Worm (Caenorhabditis elegans): ENCODE data around the gene snpc-3.1.
"Not testable (repeated sequence)": the region's sequence is repeated elsewhere in the genome, so short reads cannot be mapped to it uniquely, and the experiment has no call there.

The snpc-3.1 gene

ce11 chrIV:5469739-5470138 lies 16.3 kb downstream of the snpc-3.1 start, which contains the start of gene rme-2 (continued):
- TF ChIP-seq F37B4.10 (GFP tag; IDR thresholded peaks at IDR 0.05), result no peak
- peak; percentile 98 for TF ChIP-seq xnd-1 (tag; optimal IDR thresholded peaks at IDR 0.05)
- TF ChIP-seq ccch-3 (GFP tag; optimal IDR thresholded peaks at IDR 0.05), result no peak
- peak; percentile 72 for TF ChIP-seq snpc-1.1 (tag; optimal IDR thresholded peaks at IDR 0.05; ENCODE audit: insufficient read depth)
- TF ChIP-seq somi-1 (GFP tag; optimal IDR thresholded peaks at IDR 0.05), result no peak
- peak; percentile 95 for TF ChIP-seq madf-8 (GFP tag; conservative IDR thresholded peaks at IDR 0.05)
- TF ChIP-seq lsy-27 (tag; optimal IDR thresholded peaks at IDR 0.05; ENCODE audit: borderline replicate concordance, insufficient read depth), result no peak
- TF ChIP-seq ceh-79 (tag; optimal IDR thresholded peaks at IDR 0.05), result no peak
- TF ChIP-seq pha-4 (tag; optimal IDR thresholded peaks at IDR 0.05), result no peak
- TF ChIP-seq madf-6 (GFP tag; IDR thresholded peaks at IDR 0.05), result peak; percentile 98
- no peak for TF ChIP-seq Y67H2A.10 (GFP tag; conservative IDR thresholded peaks at IDR 0.05)
- TF ChIP-seq sea-2 (GFP tag; IDR thresholded peaks at IDR 0.05), result no peak
- no peak for TF ChIP-seq ceh-58 (GFP tag; IDR thresholded peaks at IDR 0.05)
- no peak for TF ChIP-seq ceh-40 (GFP tag; IDR thresholded peaks at IDR 0.05)
- TF ChIP-seq egrh-3 (GFP tag; IDR thresholded peaks at IDR 0.05), result no peak
- peak; percentile 83 for TF ChIP-seq hsf-1 (GFP tag; IDR thresholded peaks at IDR 0.05)
- no peak for TF ChIP-seq F39B2.1 (GFP tag; IDR thresholded peaks at IDR 0.05)
- no peak for TF ChIP-seq K12H6.12 (tag; optimal IDR thresholded peaks at IDR 0.05)
- no peak for TF ChIP-seq rec-8 (tag; optimal IDR thresholded peaks at IDR 0.05)
- peak; percentile 69 for TF ChIP-seq snpc-1.3 (tag; optimal IDR thresholded peaks at IDR 0.05; ENCODE audit: insufficient read depth)
- peak; percentile 50; the same call in 1 of the 2 replicates for TF ChIP-seq nfyb-1 (GFP tag; IDR thresholded peaks at IDR 0.05)
- TF ChIP-seq mcd-1 (GFP tag; IDR thresholded peaks at IDR 0.05), result peak; percentile 65
- TF ChIP-seq K11D2.4 (GFP tag; IDR thresholded peaks at IDR 0.05), result no peak
- peak; percentile 75 for TF ChIP-seq lir-1 (GFP tag; conservative IDR thresholded peaks at IDR 0.05)
- TF ChIP-seq hlh-26 (GFP tag; conservative IDR thresholded peaks at IDR 0.05), result no peak
- no peak for TF ChIP-seq chd-7 (tag; optimal IDR thresholded peaks at IDR 0.05)
- TF ChIP-seq ceh-100 (GFP tag; IDR thresholded peaks at IDR 0.05), result no peak
- TF ChIP-seq aptf-3 (GFP tag; IDR thresholded peaks at IDR 0.05), result no peak

ce11 chrIV:5464403-5464802 lies 21.7 kb downstream of the snpc-3.1 start, which contains the start of gene Y52D5A.2:
TSS of gene Y52D5A.2 (minus strand) at chrIV:5464503.
- TF ChIP-seq nhr-179 (tag; optimal IDR thresholded peaks at IDR 0.05); ZK185.1 (tag; optimal IDR thresholded peaks at IDR 0.05; ENCODE audit: poor library complexity, severe bottlenecking); chd-7 (tag; optimal IDR thresholded peaks at IDR 0.05): not testable (repeated sequence)

- TF ChIP-seq ztf-6 (GFP tag; IDR thresholded peaks at IDR 0.05) (no peak), F33H1.4 (GFP tag; IDR thresholded peaks at IDR 0.05) (no peak), bed-1 (GFP tag; IDR thresholded peaks at IDR 0.05) (no peak), atf-7 (tag; optimal IDR thresholded peaks at IDR 0.05) (no peak), T26A5.8 (tag; optimal IDR thresholded peaks at IDR 0.05) (no peak), hlh-26 (GFP tag; conservative IDR thresholded peaks at IDR 0.05) (no peak), F57A8.1 (GFP tag; optimal IDR thresholded peaks at IDR 0.05) (no peak), egl-44 (GFP tag; IDR thresholded peaks at IDR 0.05) (no peak), snpc-1.3 (tag; optimal IDR thresholded peaks at IDR 0.05; ENCODE audit: insufficient read depth) (no peak), dox-1 (GFP tag; IDR thresholded peaks at IDR 0.05) (no peak), snpc-4 (GFP tag; optimal IDR thresholded peaks at IDR 0.05) (no peak), snpc-4 (tag; optimal IDR thresholded peaks at IDR 0.05) (no peak), nhr-27 (tag; optimal IDR thresholded peaks at IDR 0.05) (no peak)
Observed at ce11 chrIV:5462820-5463219, 23.2 kb downstream of the snpc-3.1 start.
